Fruit fly (Drosophila melanogaster): ENCODE measurements around the gene hook.

Gene hook

dm6 chr2L:19014032-19014880 lies 19.0 kb downstream of the hook start:
- TF ChIP-seq Myc (optimal IDR thresholded peaks at IDR 0.05): no peak
- TF ChIP-seq h (optimal IDR thresholded peaks at IDR 0.05): no peak
- TF ChIP-seq ttk (optimal IDR thresholded peaks at IDR 0.05): no peak
- TF ChIP-seq insv (optimal IDR thresholded peaks at IDR 0.05): no peak
- TF ChIP-seq psq (optimal IDR thresholded peaks at IDR 0.05): no peak
- TF ChIP-seq Sin3A (optimal IDR thresholded peaks at IDR 0.05): no peak

- no peak for TF ChIP-seq Sin3A (optimal IDR thresholded peaks at IDR 0.05)
- TF ChIP-seq ttk (optimal IDR thresholded peaks at IDR 0.05): no peak
- TF ChIP-seq h (optimal IDR thresholded peaks at IDR 0.05): no peak
- no peak for TF ChIP-seq insv (optimal IDR thresholded peaks at IDR 0.05)
- TF ChIP-seq psq (optimal IDR thresholded peaks at IDR 0.05): no peak
- TF ChIP-seq Myc (optimal IDR thresholded peaks at IDR 0.05): no peak
Observed at dm6 chr2L:19012776-19013328, 20.4 kb downstream of the hook start.

- no peak for TF ChIP-seq psq (optimal IDR thresholded peaks at IDR 0.05)
- no peak for TF ChIP-seq Sin3A (optimal IDR thresholded peaks at IDR 0.05)
- TF ChIP-seq insv (optimal IDR thresholded peaks at IDR 0.05): no peak
- TF ChIP-seq h (optimal IDR thresholded peaks at IDR 0.05): no peak
- no peak for TF ChIP-seq Myc (optimal IDR thresholded peaks at IDR 0.05)
- TF ChIP-seq ttk (optimal IDR thresholded peaks at IDR 0.05): no peak
Observed at dm6 chr2L:19011895-19012645, 21.2 kb downstream of the hook start.

- TF ChIP-seq h (optimal IDR thresholded peaks at IDR 0.05) (no peak), Myc (optimal IDR thresholded peaks at IDR 0.05) (no peak), insv (optimal IDR thresholded peaks at IDR 0.05) (no peak), Sin3A (optimal IDR thresholded peaks at IDR 0.05) (no peak), ttk (optimal IDR thresholded peaks at IDR 0.05) (no peak), psq (optimal IDR thresholded peaks at IDR 0.05) (no peak)
Observed at dm6 chr2L:19010566-19010965, 22.7 kb downstream of the hook start, which contains the start of gene robl37BC. robl37BC (plus strand) TSS chr2L:19010866.

- TF ChIP-seq h (optimal IDR thresholded peaks at IDR 0.05) (no peak), Sin3A (optimal IDR thresholded peaks at IDR 0.05) (no peak), Myc (optimal IDR thresholded peaks at IDR 0.05) (no peak), ttk (optimal IDR thresholded peaks at IDR 0.05) (no peak), psq (optimal IDR thresholded peaks at IDR 0.05) (no peak), insv (optimal IDR thresholded peaks at IDR 0.05) (no peak)
Observed at dm6 chr2L:19010037-19010436, 23.3 kb downstream of the hook start.

- TF ChIP-seq ttk (optimal IDR thresholded peaks at IDR 0.05): no peak
- no peak for TF ChIP-seq psq (optimal IDR thresholded peaks at IDR 0.05)
- no peak for TF ChIP-seq h (optimal IDR thresholded peaks at IDR 0.05)
- no peak for TF ChIP-seq Myc (optimal IDR thresholded peaks at IDR 0.05)
- no peak for TF ChIP-seq Sin3A (optimal IDR thresholded peaks at IDR 0.05)
- no peak for TF ChIP-seq insv (optimal IDR thresholded peaks at IDR 0.05)
Observed at dm6 chr2L:19009130-19009529, 24.2 kb downstream of the hook start, which contains the start of gene RpL30. RpL30 (minus strand) TSS chr2L:19009306.

- TF ChIP-seq psq (optimal IDR thresholded peaks at IDR 0.05) (no peak), h (optimal IDR thresholded peaks at IDR 0.05) (no peak), Myc (optimal IDR thresholded peaks at IDR 0.05) (no peak), ttk (optimal IDR thresholded peaks at IDR 0.05) (no peak), Sin3A (optimal IDR thresholded peaks at IDR 0.05) (no peak), insv (optimal IDR thresholded peaks at IDR 0.05) (no peak)
Observed at dm6 chr2L:19002959-19003371, 30.3 kb downstream of the hook start, which contains the start of gene CG31793. CG31793 (plus strand) TSS chr2L:19003367.

- TF ChIP-seq ttk (optimal IDR thresholded peaks at IDR 0.05) (no peak), psq (optimal IDR thresholded peaks at IDR 0.05) (no peak), insv (optimal IDR thresholded peaks at IDR 0.05) (no peak), h (optimal IDR thresholded peaks at IDR 0.05) (no peak), Myc (optimal IDR thresholded peaks at IDR 0.05) (no peak), Sin3A (optimal IDR thresholded peaks at IDR 0.05) (no peak)
Observed at dm6 chr2L:19002468-19002867, 30.8 kb downstream of the hook start.

- no peak for TF ChIP-seq ttk (optimal IDR thresholded peaks at IDR 0.05)
- TF ChIP-seq h (optimal IDR thresholded peaks at IDR 0.05): no peak
- no peak for TF ChIP-seq psq (optimal IDR thresholded peaks at IDR 0.05)
- TF ChIP-seq Sin3A (optimal IDR thresholded peaks at IDR 0.05): no peak
- TF ChIP-seq insv (optimal IDR thresholded peaks at IDR 0.05): no peak
- no peak for TF ChIP-seq Myc (optimal IDR thresholded peaks at IDR 0.05)
Observed at dm6 chr2L:18997148-18997547, 36.1 kb downstream of the hook start, which contains the start of gene CG31792. CG31792 (plus strand) TSS chr2L:18997448.

- no peak for TF ChIP-seq psq (optimal IDR thresholded peaks at IDR 0.05)
- no peak for TF ChIP-seq Sin3A (optimal IDR thresholded peaks at IDR 0.05)
- TF ChIP-seq h (optimal IDR thresholded peaks at IDR 0.05): no peak
- TF ChIP-seq ttk (optimal IDR thresholded peaks at IDR 0.05): no peak
- no peak for TF ChIP-seq insv (optimal IDR thresholded peaks at IDR 0.05)
- TF ChIP-seq Myc (optimal IDR thresholded peaks at IDR 0.05): no peak
Observed at dm6 chr2L:18995660-18996417, 37.5 kb downstream of the hook start, which contains the start of gene CG10650. CG10650 (minus strand) TSS chr2L:18995934.

dm6 chr2L:18992196-18992595 lies 41.1 kb downstream of the hook start, which contains the start of gene CG46465:
CG46465 (plus strand) TSS chr2L:18992496.
- TF ChIP-seq psq (optimal IDR thresholded peaks at IDR 0.05): no peak
- no peak for TF ChIP-seq Myc (optimal IDR thresholded peaks at IDR 0.05)
- TF ChIP-seq ttk (optimal IDR thresholded peaks at IDR 0.05): no peak
- TF ChIP-seq insv (optimal IDR thresholded peaks at IDR 0.05): no peak
- TF ChIP-seq Sin3A (optimal IDR thresholded peaks at IDR 0.05): no peak
- no peak for TF ChIP-seq h (optimal IDR thresholded peaks at IDR 0.05)

Data from Kc167 (cell line).